Worm (Caenorhabditis elegans): ENCODE measurements around the gene C18F10.2.

C18F10.2 gene

ce11 chrIII:6265911-6266310, 7.1 kb upstream of the C18F10.2 start, which contains the start of gene srg-6:
Gene srg-6, minus strand, starts transcription at chrIII:6266011.
- TF ChIP-seq T23F11.4 (GFP tag; optimal IDR thresholded peaks at IDR 0.05) (no peak), C38D4.7 (GFP tag; optimal IDR thresholded peaks at IDR 0.05) (no peak), gmeb-2 (tag; optimal IDR thresholded peaks at IDR 0.05) (no peak)

ce11 chrIII:6268061-6268460, 4.9 kb upstream of the C18F10.2 start, which contains the start of gene srg-7:
Gene srg-7, minus strand, starts transcription at chrIII:6268161.
- no peak for TF ChIP-seq ceh-6 (GFP tag; optimal IDR thresholded peaks at IDR 0.05)
- TF ChIP-seq ceh-31 (tag; optimal IDR thresholded peaks at IDR 0.05) = no peak
- no peak for TF ChIP-seq unc-86 (tag; optimal IDR thresholded peaks at IDR 0.05)
- TF ChIP-seq gmeb-2 (tag; optimal IDR thresholded peaks at IDR 0.05) = no peak
- no peak for TF ChIP-seq ceh-22 (tag; optimal IDR thresholded peaks at IDR 0.05)
- no peak for TF ChIP-seq sdc-2 (tag; optimal IDR thresholded peaks at IDR 0.05)
- TF ChIP-seq fkh-10 (GFP tag; optimal IDR thresholded peaks at IDR 0.05) = no peak
- TF ChIP-seq ceh-18 (tag; optimal IDR thresholded peaks at IDR 0.05) = no peak
- TF ChIP-seq hlh-13 (GFP tag; optimal IDR thresholded peaks at IDR 0.05) = no peak

DNA sequence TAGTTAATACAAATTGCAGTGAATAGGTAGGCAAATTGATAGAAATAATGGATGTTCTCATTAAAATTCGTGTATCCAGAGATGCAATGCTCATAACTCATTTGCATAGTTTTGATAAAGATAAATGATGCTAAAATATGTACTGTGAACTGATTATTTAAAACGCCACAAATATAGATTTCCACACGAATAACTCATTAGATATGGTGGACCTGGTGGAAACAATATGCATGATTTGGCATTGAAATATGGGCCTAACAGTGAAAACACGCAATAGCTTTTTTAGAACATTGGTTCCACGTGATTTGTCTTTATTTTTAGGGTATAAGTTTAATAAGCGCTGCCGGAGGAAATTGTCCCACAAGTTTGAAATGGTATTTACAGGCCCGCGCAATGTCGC, 2.7 kb upstream of the C18F10.2 start, which contains the start of gene srg-3:
TSS of gene srg-3 (minus strand) at position 101 of the 400 bp plus-strand sequence.
- TF ChIP-seq fkh-10 (GFP tag; optimal IDR thresholded peaks at IDR 0.05) = no peak
- TF ChIP-seq elt-4 (tag; optimal IDR thresholded peaks at IDR 0.05) = no peak
- no peak for TF ChIP-seq tbx-2 (tag; optimal IDR thresholded peaks at IDR 0.05)
- TF ChIP-seq npax-4 (tag; optimal IDR thresholded peaks at IDR 0.05) = no peak
- TF ChIP-seq zip-5 (tag; optimal IDR thresholded peaks at IDR 0.05) = no peak
- no peak for TF ChIP-seq K09A11.1 (tag; optimal IDR thresholded peaks at IDR 0.05; ENCODE audit: insufficient read depth)
- TF ChIP-seq ttx-3 (tag; optimal IDR thresholded peaks at IDR 0.05) = no peak
- TF ChIP-seq C38D4.7 (GFP tag; optimal IDR thresholded peaks at IDR 0.05) = no peak
- TF ChIP-seq ceh-34 (tag; optimal IDR thresholded peaks at IDR 0.05) = no peak
- no peak for TF ChIP-seq fax-1 (tag; optimal IDR thresholded peaks at IDR 0.05)
- TF ChIP-seq dmd-4 (tag; optimal IDR thresholded peaks at IDR 0.05; ENCODE audit: borderline replicate concordance) = no peak
- no peak for TF ChIP-seq pha-4 (tag; optimal IDR thresholded peaks at IDR 0.05)
- TF ChIP-seq C08G9.2 (tag; optimal IDR thresholded peaks at IDR 0.05) = no peak
- no peak for TF ChIP-seq Y22D7AL.16 (tag; optimal IDR thresholded peaks at IDR 0.05)
- no peak for TF ChIP-seq ref-2 (tag; optimal IDR thresholded peaks at IDR 0.05)
- TF ChIP-seq lim-6 (tag; optimal IDR thresholded peaks at IDR 0.05) = no peak

DNA sequence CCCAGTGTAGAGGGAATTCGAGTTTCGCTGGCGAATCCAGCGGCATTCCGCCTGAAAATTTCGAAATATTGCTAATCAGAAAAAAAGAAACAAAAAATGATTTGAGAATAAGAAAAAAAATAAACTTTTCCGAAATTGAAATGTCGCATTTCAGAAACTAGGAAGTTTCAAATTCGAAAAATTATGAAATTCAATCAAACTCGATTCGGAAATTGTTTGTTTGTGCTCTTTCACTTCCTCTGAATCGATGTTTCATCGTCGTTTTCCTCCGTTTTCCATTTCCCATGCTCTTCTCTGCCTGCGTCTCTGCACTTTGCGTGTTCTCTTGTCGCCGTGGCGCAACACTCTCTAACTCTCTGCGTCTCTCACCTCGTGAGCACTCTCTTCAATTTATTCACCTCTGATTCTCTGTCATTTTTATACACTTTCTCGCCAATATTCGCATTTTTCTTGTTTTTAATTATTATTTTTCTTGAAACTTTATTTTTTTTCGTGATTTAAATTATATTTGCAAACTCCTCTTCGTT, 5.4 kb downstream of the C18F10.2 start, which contains the start of gene C18F10.7:
TSS of gene C18F10.7 (minus strand) at position 51 of the 527 bp plus-strand sequence.
- no peak for TF ChIP-seq ceh-19 (GFP tag; optimal IDR thresholded peaks at IDR 0.05)
- no peak for TF ChIP-seq ceh-34 (tag; optimal IDR thresholded peaks at IDR 0.05)
- no peak for TF ChIP-seq unc-3 (GFP tag; conservative IDR thresholded peaks at IDR 0.05)
- no peak for TF ChIP-seq unc-3 (tag; optimal IDR thresholded peaks at IDR 0.05)
- peak; percentile 71 for TF ChIP-seq hlh-30 (tag; optimal IDR thresholded peaks at IDR 0.05; ENCODE audit: insufficient read depth)
- no peak for TF ChIP-seq rnt-1 (tag; optimal IDR thresholded peaks at IDR 0.05)
- TF ChIP-seq sdc-2 (tag; optimal IDR thresholded peaks at IDR 0.05) = no peak
- no peak for TF ChIP-seq ref-2 (tag; optimal IDR thresholded peaks at IDR 0.05)
- no peak for TF ChIP-seq ahr-1 (tag; optimal IDR thresholded peaks at IDR 0.05)
- TF ChIP-seq madf-2 (tag; optimal IDR thresholded peaks at IDR 0.05) = no peak
- TF ChIP-seq lin-11 (tag; optimal IDR thresholded peaks at IDR 0.05) = no peak
- TF ChIP-seq pag-3 (tag; optimal IDR thresholded peaks at IDR 0.05; ENCODE audit: borderline replicate concordance) = no peak
- TF ChIP-seq ets-4 (tag; optimal IDR thresholded peaks at IDR 0.05) = no peak
- TF ChIP-seq pax-1 (tag; optimal IDR thresholded peaks at IDR 0.05) = no peak
- TF ChIP-seq ceh-48 (tag; optimal IDR thresholded peaks at IDR 0.05) = no peak
- TF ChIP-seq K09A11.1 (tag; optimal IDR thresholded peaks at IDR 0.05; ENCODE audit: insufficient read depth) = no peak
- no peak for TF ChIP-seq hlh-13 (GFP tag; optimal IDR thresholded peaks at IDR 0.05)
- no peak for TF ChIP-seq ceh-18 (tag; optimal IDR thresholded peaks at IDR 0.05)
- no peak for TF ChIP-seq ztf-16 (tag; optimal IDR thresholded peaks at IDR 0.05)
- no peak for TF ChIP-seq sox-2 (GFP tag; IDR thresholded peaks at IDR 0.05)
- TF ChIP-seq pha-4 (tag; optimal IDR thresholded peaks at IDR 0.05) = no peak
- peak; percentile 11 for TF ChIP-seq dve-1 (tag; optimal IDR thresholded peaks at IDR 0.05)
- no peak for TF ChIP-seq fkh-6 (tag; optimal IDR thresholded peaks at IDR 0.05)
- TF ChIP-seq eyg-1 (tag; optimal IDR thresholded peaks at IDR 0.05) = no peak
- TF ChIP-seq fkh-10 (GFP tag; optimal IDR thresholded peaks at IDR 0.05) = no peak
- peak; percentile 54 for TF ChIP-seq nfya-1 (tag; optimal IDR thresholded peaks at IDR 0.05)
- no peak for TF ChIP-seq mec-3 (tag; optimal IDR thresholded peaks at IDR 0.05; ENCODE audit: borderline replicate concordance)
- no peak for TF ChIP-seq hlh-8 (tag; optimal IDR thresholded peaks at IDR 0.05)
- no peak for TF ChIP-seq dmd-4 (tag; optimal IDR thresholded peaks at IDR 0.05; ENCODE audit: borderline replicate concordance)
- no peak for TF ChIP-seq fax-1 (tag; optimal IDR thresholded peaks at IDR 0.05)
- peak; percentile 34 for TF ChIP-seq unc-42 (tag; optimal IDR thresholded peaks at IDR 0.05)
